Worm (Caenorhabditis elegans): Measurements from ENCODE around the gene rfth-1.

rfth-1 gene

DNA sequence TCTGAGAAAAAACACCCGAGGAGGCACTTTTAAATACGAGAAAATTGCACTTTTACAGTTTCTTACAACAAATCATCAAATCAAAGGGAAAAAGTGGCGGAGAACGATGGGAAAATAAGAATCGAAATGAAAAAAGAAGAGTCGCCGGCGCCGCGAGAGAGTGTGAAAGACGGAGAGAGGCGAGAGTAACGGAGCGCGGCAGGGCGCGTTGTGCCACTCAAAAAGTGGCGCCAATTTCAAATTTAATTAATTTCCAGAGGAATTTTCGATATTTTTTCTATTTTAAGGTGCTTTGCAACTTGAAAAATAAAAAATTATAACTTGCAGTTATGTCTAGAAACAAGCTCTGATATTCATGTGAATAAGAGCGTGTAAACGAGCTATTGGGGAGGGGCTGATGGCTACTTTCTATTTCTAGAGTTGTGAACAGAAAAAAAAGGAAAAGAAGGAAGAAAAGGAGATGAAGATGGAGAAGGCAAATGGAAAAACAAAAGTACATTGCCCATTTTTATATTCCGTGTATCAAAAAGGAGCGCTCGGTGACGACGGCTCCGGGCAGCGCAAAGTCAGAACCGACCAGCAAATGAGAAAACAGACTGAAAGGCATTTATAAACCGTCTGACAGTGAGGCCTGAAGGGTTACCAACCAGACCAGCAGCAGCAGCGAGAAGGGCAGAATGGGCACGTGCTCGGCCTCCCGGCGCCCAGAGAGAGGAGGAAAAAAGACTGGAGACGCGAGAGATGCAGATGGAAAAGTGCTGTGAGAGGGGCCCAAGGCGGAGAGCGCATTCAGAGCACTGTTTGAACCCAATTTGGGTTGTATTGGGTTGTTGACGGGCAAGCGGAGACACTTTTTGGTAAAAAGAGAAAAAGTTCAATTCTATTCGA, 40.0 kb downstream of the rfth-1 start (continued):
- TF ChIP-seq mef-2 (tag; optimal IDR thresholded peaks at IDR 0.05) (peak; percentile 21), alr-1 (tag; optimal IDR thresholded peaks at IDR 0.05; ENCODE audit: borderline replicate concordance) (no peak), ztf-11 (tag; optimal IDR thresholded peaks at IDR 0.05) (peak in 1 of 2 experiments; percentile 38), efl-3 (GFP tag; optimal IDR thresholded peaks at IDR 0.05) (no peak), rnt-1 (tag; optimal IDR thresholded peaks at IDR 0.05) (peak; percentile 50), sox-4 (tag; optimal IDR thresholded peaks at IDR 0.05) (no peak), zag-1 (tag; optimal IDR thresholded peaks at IDR 0.05) (no peak), nhr-85 (tag) (peak; percentile 47), unc-30 (tag; optimal IDR thresholded peaks at IDR 0.05) (no peak), lin-15B (tag; optimal IDR thresholded peaks at IDR 0.05) (no peak), unc-86 (tag; optimal IDR thresholded peaks at IDR 0.05) (peak; percentile 21), snpc-4 (tag; optimal IDR thresholded peaks at IDR 0.05) (no peak), nhr-76 (tag; optimal IDR thresholded peaks at IDR 0.05) (no peak)

DNA sequence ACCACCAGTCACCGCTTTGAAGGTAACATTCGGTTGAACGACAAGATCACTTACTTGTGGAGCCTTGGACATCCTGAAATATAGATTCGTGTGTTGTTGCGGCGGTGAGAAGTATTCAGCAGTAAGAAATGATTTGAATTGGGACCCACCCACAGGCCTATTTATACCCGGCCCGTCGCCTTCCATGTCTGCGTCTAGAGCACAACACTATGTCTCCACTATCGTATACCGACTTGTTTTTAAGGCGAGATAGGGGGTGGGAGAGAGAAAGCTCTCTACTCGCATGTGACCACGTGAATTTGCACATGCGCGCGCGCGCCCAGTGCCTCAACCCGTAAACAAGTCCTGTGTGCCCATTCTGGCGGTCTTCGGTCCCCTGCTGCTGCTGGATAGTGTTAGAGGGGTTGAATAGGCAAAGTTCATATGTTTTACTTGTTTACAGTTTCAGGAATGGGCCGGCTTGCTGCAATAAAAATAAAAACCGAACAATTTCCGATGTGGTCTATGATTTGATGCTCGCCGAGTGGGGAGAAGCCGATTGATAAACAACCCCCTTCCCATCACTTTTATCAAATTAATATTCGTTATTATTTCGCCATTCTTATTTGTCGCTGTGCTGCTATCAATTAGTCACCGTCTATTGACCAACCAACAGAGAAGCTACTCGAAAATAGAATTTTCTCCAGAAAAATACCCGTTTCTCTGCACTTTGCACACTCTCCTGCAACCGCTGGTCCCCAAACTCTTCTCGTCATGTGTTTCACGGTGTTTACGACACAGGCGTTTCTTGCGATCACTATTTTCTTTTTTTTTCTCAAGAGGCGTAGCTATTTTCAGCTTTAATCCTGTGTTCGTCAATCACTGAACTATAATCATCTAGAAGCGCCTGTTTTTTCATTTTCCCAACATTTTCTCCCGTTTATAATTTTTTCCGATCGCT, 41.1 kb downstream of the rfth-1 start:
- TF ChIP-seq ets-5 (GFP tag; IDR thresholded peaks at IDR 0.05) (no peak), elt-3 (tag; optimal IDR thresholded peaks at IDR 0.05) (no peak), lsy-2 (tag; optimal IDR thresholded peaks at IDR 0.05) (peak; percentile 61 to 86), lin-13 (GFP tag; optimal IDR thresholded peaks at IDR 0.05) (peak; percentile 75), sup-37 (GFP tag; optimal IDR thresholded peaks at IDR 0.05) (no peak), alr-1 (tag; optimal IDR thresholded peaks at IDR 0.05; ENCODE audit: borderline replicate concordance) (no peak), nhr-71 (tag; optimal IDR thresholded peaks at IDR 0.05) (peak; percentile 84), lin-39 (tag; optimal IDR thresholded peaks at IDR 0.05) (no peak), lin-35 (GFP tag; optimal IDR thresholded peaks at IDR 0.05) (peak; percentile 70 to 72), nhr-77 (tag; optimal IDR thresholded peaks at IDR 0.05) (no peak), fos-1 (tag; optimal IDR thresholded peaks at IDR 0.05) (no peak), fkh-10 (GFP tag; optimal IDR thresholded peaks at IDR 0.05) (peak; percentile 85), ztf-4 (tag; optimal IDR thresholded peaks at IDR 0.05) (peak; percentile 55), irx-1 (tag; optimal IDR thresholded peaks at IDR 0.05) (peak; percentile 28), nhr-47 (tag; optimal IDR thresholded peaks at IDR 0.05) (peak; percentile 72), aly-2 (tag; optimal IDR thresholded peaks at IDR 0.05) (no peak), ces-1 (GFP tag; optimal IDR thresholded peaks at IDR 0.05) (no peak), nhr-90 (tag; optimal IDR thresholded peaks at IDR 0.05; ENCODE audit: poor library complexity) (peak; percentile 44), ceh-82 (tag; optimal IDR thresholded peaks at IDR 0.05) (peak in 1 of 3 experiments; percentile 53), hpl-2 (GFP tag; optimal IDR thresholded peaks at IDR 0.05) (no peak), C04F5.9 (tag; optimal IDR thresholded peaks at IDR 0.05) (no peak), fkh-4 (tag; optimal IDR thresholded peaks at IDR 0.05; ENCODE audit: borderline replicate concordance) (no peak), grh-1 (GFP tag; IDR thresholded peaks at IDR 0.05) (no peak), jun-1 (tag; optimal IDR thresholded peaks at IDR 0.05) (no peak), unc-130 (tag; optimal IDR thresholded peaks at IDR 0.05) (no peak), elt-2 (tag; optimal IDR thresholded peaks at IDR 0.05) (peak; percentile 59), ceh-90 (tag; optimal IDR thresholded peaks at IDR 0.05) (no peak), unc-30 (tag; optimal IDR thresholded peaks at IDR 0.05) (no peak), isw-1 (GFP tag; IDR thresholded peaks at IDR 0.05) (peak; percentile 41), nhr-237 (tag; optimal IDR thresholded peaks at IDR 0.05) (no peak), tbx-2 (tag; optimal IDR thresholded peaks at IDR 0.05) (peak; percentile 63), aha-1 (tag; optimal IDR thresholded peaks at IDR 0.05) (no peak), nhr-84 (tag; optimal IDR thresholded peaks at IDR 0.05) (no peak), snpc-4 (tag; optimal IDR thresholded peaks at IDR 0.05) (peak; percentile 31), vab-15 (tag; optimal IDR thresholded peaks at IDR 0.05) (no peak), swsn-7 (tag; optimal IDR thresholded peaks at IDR 0.05) (peak; percentile 64), zip-4 (GFP tag; optimal IDR thresholded peaks at IDR 0.05) (peak; percentile 36), sox-4 (tag; optimal IDR thresholded peaks at IDR 0.05) (peak; percentile 47), nhr-85 (tag) (peak; percentile 71)

All from whole organism, L1 larva.